Fruit fly (Drosophila melanogaster) Kc167 (cell line): ENCODE measurements around the gene Vdup1.

Experiments
- Myc ChIP-seq: fragments of >200 bp; optimal IDR thresholded peaks from 2 replicates; lab custom pipeline; 2017; ENCODE audit warnings: missing external identifiers
- Sin3A ChIP-seq: fragments of >200 bp; optimal IDR thresholded peaks from 2 replicates; lab custom pipeline; 2018; ENCODE audit warnings: missing external identifiers
- h ChIP-seq: fragments of >200 bp; optimal IDR thresholded peaks from 3 replicates; lab custom pipeline; 2018; ENCODE audit warnings: missing external identifiers
- insv ChIP-seq: fragments of >200 bp; optimal IDR thresholded peaks from 3 replicates; lab custom pipeline; 2018; ENCODE audit warnings: missing external identifiers
- psq ChIP-seq: fragments of >200 bp; optimal IDR thresholded peaks from 2 replicates; lab custom pipeline; 2017; ENCODE audit warnings: missing external identifiers
- ttk ChIP-seq: sonication (Bioruptor generic); optimal IDR thresholded peaks from 2 replicates; lab custom pipeline; 2017; ENCODE audit warnings: missing external identifiers

Vdup1 gene

dm6 chr3L:199754-200596 lies 21.2 kb upstream of the Vdup1 start, which contains the start of the genes rno and mri:
Gene rno, minus strand, starts transcription at chr3L:199762.
Gene mri, plus strand, starts transcription at chr3L:200174.
- TF ChIP-seq psq (lab: Kevin White, UChicago) (no peak), Myc (no peak), ttk (lab: Kevin White, UChicago) (no peak), h (lab: Kevin White, UChicago) (no peak), insv (lab: Kevin White, UChicago) (no peak), Sin3A (lab: Kevin White, UChicago) (no peak)

dm6 chr3L:199050-199745 lies 20.4 kb upstream of the Vdup1 start:
- no peak for TF ChIP-seq h (lab: Kevin White, UChicago)
- TF ChIP-seq insv (lab: Kevin White, UChicago): no peak
- no peak for TF ChIP-seq psq (lab: Kevin White, UChicago)
- no peak for TF ChIP-seq Sin3A (lab: Kevin White, UChicago)
- TF ChIP-seq Myc: no peak
- TF ChIP-seq ttk (lab: Kevin White, UChicago): no peak

dm6 chr3L:184251-184650 lies 5.5 kb upstream of the Vdup1 start, which contains the start of the genes CG34140, Mkp and Mtch:
Gene CG34140, minus strand, starts transcription at chr3L:184424.
Gene Mkp, minus strand, starts transcription at chr3L:184540.
Gene Mtch, plus strand, starts transcription at chr3L:184626.
- no peak for TF ChIP-seq h (lab: Kevin White, UChicago)
- TF ChIP-seq Myc: no peak
- no peak for TF ChIP-seq ttk (lab: Kevin White, UChicago)
- TF ChIP-seq insv (lab: Kevin White, UChicago): no peak
- TF ChIP-seq psq (lab: Kevin White, UChicago): no peak
- TF ChIP-seq Sin3A (lab: Kevin White, UChicago): no peak

dm6 chr3L:180262-180543 lies 1.4 kb upstream of the Vdup1 start:
- TF ChIP-seq Sin3A (lab: Kevin White, UChicago) (no peak), psq (lab: Kevin White, UChicago) (no peak), h (lab: Kevin White, UChicago) (no peak), ttk (lab: Kevin White, UChicago) (no peak), insv (lab: Kevin White, UChicago) (no peak), Myc (no peak)

dm6 chr3L:179490-180261 lies 913 bp upstream of the Vdup1 start, which contains the start of gene CG13875:
Gene CG13875, plus strand, starts transcription at chr3L:179923.
- TF ChIP-seq h (lab: Kevin White, UChicago): no peak

dm6 chr3L:178445-178844 lies 318 bp downstream of the Vdup1 start:
- no peak for TF ChIP-seq Sin3A (lab: Kevin White, UChicago)
- no peak for TF ChIP-seq h (lab: Kevin White, UChicago)
- no peak for TF ChIP-seq psq (lab: Kevin White, UChicago)
- TF ChIP-seq ttk (lab: Kevin White, UChicago): no peak
- no peak for TF ChIP-seq insv (lab: Kevin White, UChicago)
- TF ChIP-seq Myc: no peak

dm6 chr3L:177938-178337 lies 825 bp downstream of the Vdup1 start:
- TF ChIP-seq psq (lab: Kevin White, UChicago): no peak
- no peak for TF ChIP-seq Myc
- no peak for TF ChIP-seq ttk (lab: Kevin White, UChicago)
- no peak for TF ChIP-seq Sin3A (lab: Kevin White, UChicago)
- TF ChIP-seq h (lab: Kevin White, UChicago): no peak

- TF ChIP-seq Myc (no peak), psq (lab: Kevin White, UChicago) (no peak), insv (lab: Kevin White, UChicago) (no peak), ttk (lab: Kevin White, UChicago) (no peak), Sin3A (lab: Kevin White, UChicago) (no peak), h (lab: Kevin White, UChicago) (no peak)
Observed at dm6 chr3L:175949-176348, 2.8 kb downstream of the Vdup1 start, which contains the start of gene CG7049. Gene CG7049, minus strand, starts transcription at chr3L:176228.

- TF ChIP-seq Myc: no peak
- no peak for TF ChIP-seq ttk (lab: Kevin White, UChicago)
- no peak for TF ChIP-seq h (lab: Kevin White, UChicago)
- no peak for TF ChIP-seq insv (lab: Kevin White, UChicago)
- TF ChIP-seq psq (lab: Kevin White, UChicago): no peak
- no peak for TF ChIP-seq Sin3A (lab: Kevin White, UChicago)
Observed at dm6 chr3L:174501-174900, 4.3 kb downstream of the Vdup1 start.

dm6 chr3L:171729-172128 lies 7.0 kb downstream of the Vdup1 start:
- TF ChIP-seq ttk (lab: Kevin White, UChicago) (no peak), Myc (no peak), insv (lab: Kevin White, UChicago) (no peak), Sin3A (lab: Kevin White, UChicago) (no peak), h (lab: Kevin White, UChicago) (no peak), psq (lab: Kevin White, UChicago) (no peak)

dm6 chr3L:166789-167132 lies 12.0 kb downstream of the Vdup1 start:
- TF ChIP-seq insv (lab: Kevin White, UChicago) (no peak), ttk (lab: Kevin White, UChicago) (no peak), h (lab: Kevin White, UChicago) (no peak), psq (lab: Kevin White, UChicago) (no peak), Sin3A (lab: Kevin White, UChicago) (no peak), Myc (no peak)
